Worm (Caenorhabditis elegans) whole organism, mixed stage, embryonic: ENCODE data around the gene gst-23.
A peak's percentile ranks its signal among the peaks of the same experiment; 100 is the strongest.

Experiments used
- M03D4.4 ChIP-seq: sonication (generic microtip); optimal IDR thresholded peaks from 2 replicates; lab custom pipeline; 2017; ENCODE audit warnings: mild to moderate bottlenecking, missing genetic modification characterization, missing compliant biosample characterization
- bed-3 ChIP-seq: fragments of 200-800 bp; sonication (Bioruptor generic); optimal IDR thresholded peaks from 3 replicates; lab custom pipeline; 2018; ENCODE audit warnings: mild to moderate bottlenecking, missing genetic modification characterization, moderate library complexity, missing compliant biosample characterization
- blmp-1 ChIP-seq: fragments of 150-350 bp; optimal IDR thresholded peaks from 2 replicates; lab custom pipeline; 2014; ENCODE audit warnings: missing biosample characterization, missing genetic modification characterization
- ceh-39 ChIP-seq: fragments of 150-350 bp; optimal IDR thresholded peaks from 2 replicates; lab custom pipeline; 2014; ENCODE audit warnings: missing biosample characterization, missing genetic modification characterization
- ceh-83 ChIP-seq: fragments of 200-800 bp; sonication (Bioruptor generic); optimal IDR thresholded peaks from 2 replicates; lab custom pipeline; 2018; ENCODE audit warnings: mild to moderate bottlenecking, missing genetic modification characterization, missing compliant biosample characterization
- ces-1 ChIP-seq: fragments of 150-350 bp; optimal IDR thresholded peaks from 2 replicates; lab custom pipeline; 2014; ENCODE audit warnings: missing biosample characterization, missing genetic modification reagents, missing genetic modification characterization
- cnd-1 ChIP-seq: fragments of 200-800 bp; sonication (Bioruptor generic); optimal IDR thresholded peaks from 2 replicates; lab custom pipeline; 2018; ENCODE audit warnings: mild to moderate bottlenecking, missing genetic modification characterization, missing compliant biosample characterization
- drap-1 ChIP-seq: fragments of 200-800 bp; sonication (Bioruptor generic); optimal IDR thresholded peaks from 3 replicates; lab custom pipeline; 2018; ENCODE audit warnings: mild to moderate bottlenecking, missing genetic modification characterization, missing compliant biosample characterization
- elt-1 ChIP-seq: sonication (generic microtip); optimal IDR thresholded peaks from 2 replicates; lab custom pipeline; 2017; ENCODE audit warnings: missing genetic modification characterization, mild to moderate bottlenecking, missing compliant biosample characterization, antibody characterized with exemption, moderate library complexity, borderline replicate concordance; ENCODE audit not compliant: insufficient read depth
- elt-3 ChIP-seq: fragments of 150-350 bp; optimal IDR thresholded peaks from 2 replicates; lab custom pipeline; 2014; ENCODE audit warnings: missing biosample characterization, missing genetic modification characterization
- ham-2 ChIP-seq: fragments of 200-800 bp; sonication (Bioruptor generic); optimal IDR thresholded peaks from 2 replicates; lab custom pipeline; 2018; ENCODE audit warnings: mild to moderate bottlenecking, missing genetic modification characterization, missing compliant biosample characterization
- hlh-1 ChIP-seq: fragments of 150-350 bp; optimal IDR thresholded peaks from 2 replicates; lab custom pipeline; 2014; ENCODE audit warnings: missing biosample characterization, missing genetic modification reagents, missing genetic modification characterization
- lin-13 ChIP-seq: fragments of 150-350 bp; optimal IDR thresholded peaks from 2 replicates; lab custom pipeline; 2014; ENCODE audit warnings: missing biosample characterization, missing genetic modification characterization
- lin-32 ChIP-seq: fragments of 200-800 bp; sonication (Bioruptor generic); optimal IDR thresholded peaks from 2 replicates; lab custom pipeline; 2018; ENCODE audit warnings: mild to moderate bottlenecking, missing genetic modification characterization, missing compliant biosample characterization
- mab-5 ChIP-seq: fragments of 150-350 bp; optimal IDR thresholded peaks from 2 replicates; lab custom pipeline; 2014; ENCODE audit warnings: missing biosample characterization, missing genetic modification characterization
- mep-1 ChIP-seq: fragments of 150-350 bp; optimal IDR thresholded peaks from 2 replicates; lab custom pipeline; 2017; ENCODE audit warnings: missing biosample characterization, missing genetic modification reagents, missing genetic modification characterization, inconsistent platforms
- nhr-12 ChIP-seq: fragments of 150-350 bp; optimal IDR thresholded peaks from 2 replicates; lab custom pipeline; 2014; ENCODE audit warnings: missing biosample characterization, missing genetic modification characterization
- nhr-2 ChIP-seq: fragments of 150-350 bp; optimal IDR thresholded peaks from 2 replicates; lab custom pipeline; 2014; ENCODE audit warnings: missing biosample characterization, missing genetic modification characterization
- nhr-237 ChIP-seq: fragments of 150-350 bp; optimal IDR thresholded peaks from 2 replicates; lab custom pipeline; 2014; ENCODE audit warnings: missing biosample characterization, missing genetic modification characterization
- nhr-28 ChIP-seq: fragments of 150-350 bp; optimal IDR thresholded peaks from 2 replicates; lab custom pipeline; 2014; ENCODE audit warnings: missing biosample characterization, missing genetic modification characterization
- nhr-76 ChIP-seq: sonication (generic microtip); optimal IDR thresholded peaks from 2 replicates; lab custom pipeline; 2017; ENCODE audit warnings: missing biosample characterization, missing genetic modification characterization
- sem-2 ChIP-seq: fragments of 200-800 bp; sonication (Bioruptor generic); optimal IDR thresholded peaks from 2 replicates; lab custom pipeline; 2018; ENCODE audit warnings: mild to moderate bottlenecking, missing genetic modification characterization, missing compliant biosample characterization
- snpc-4 ChIP-seq: fragments of 150-350 bp; optimal IDR thresholded peaks from 2 replicates; lab custom pipeline; 2014; ENCODE audit warnings: missing biosample characterization, missing genetic modification characterization
- sptf-1 ChIP-seq: sonication (generic microtip); optimal IDR thresholded peaks from 2 replicates; lab custom pipeline; 2017; ENCODE audit warnings: mild to moderate bottlenecking, missing genetic modification characterization, moderate library complexity, missing compliant biosample characterization
- tbx-8 ChIP-seq: fragments of 200-800 bp; sonication (Bioruptor generic); optimal IDR thresholded peaks from 2 replicates; lab custom pipeline; 2018; ENCODE audit warnings: mild to moderate bottlenecking, missing genetic modification characterization, moderate library complexity, missing compliant biosample characterization
- unc-120 ChIP-seq: sonication (generic microtip); optimal IDR thresholded peaks from 2 replicates; lab custom pipeline; 2017; ENCODE audit warnings: missing genetic modification characterization, missing compliant biosample characterization; ENCODE audit not compliant: poor library complexity, severe bottlenecking
- unc-62 ChIP-seq: fragments of 150-350 bp; optimal IDR thresholded peaks from 2 replicates; lab custom pipeline; 2014; ENCODE audit warnings: missing biosample characterization, missing genetic modification reagents, missing genetic modification characterization
- zip-8 ChIP-seq: fragments of 150-350 bp; optimal IDR thresholded peaks from 2 replicates; lab custom pipeline; 2014; ENCODE audit warnings: missing biosample characterization, missing genetic modification characterization

gst-23 gene

DNA sequence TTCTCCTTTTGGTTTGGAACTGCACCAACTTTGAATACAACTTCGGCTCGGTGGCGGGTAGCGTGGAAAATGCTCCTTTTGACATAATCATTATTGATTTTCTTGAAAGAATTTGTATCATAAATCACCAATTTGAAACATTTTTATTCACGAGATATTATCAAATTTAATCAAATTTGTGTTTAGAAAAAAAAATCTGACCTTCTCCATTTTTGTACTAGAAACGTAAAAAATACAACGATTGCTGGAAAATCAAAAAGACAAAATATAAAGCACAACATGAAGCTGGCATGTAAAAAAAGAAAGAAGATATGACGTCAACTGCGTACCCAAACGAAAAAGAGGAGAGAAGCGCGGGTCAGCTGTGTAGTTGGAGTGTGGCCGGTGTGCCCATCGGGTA lies 42.8 kb upstream of the gst-23 start, which contains the start of gene K08D9.4:
Gene K08D9.4 (minus strand): TSS at position 101 of the 400 bp plus-strand sequence.
- TF ChIP-seq ceh-39 (no peak), ham-2 (GFP tag; lab: Kevin White, UChicago) (no peak), unc-120 (tag; lab: Kevin White, UChicago) (no peak), M03D4.4 (tag; lab: Kevin White, UChicago) (no peak), drap-1 (no peak), elt-3 (tag; lab: Kevin White, UChicago) (no peak), lin-32 (GFP tag; lab: Kevin White, UChicago) (no peak)

DNA sequence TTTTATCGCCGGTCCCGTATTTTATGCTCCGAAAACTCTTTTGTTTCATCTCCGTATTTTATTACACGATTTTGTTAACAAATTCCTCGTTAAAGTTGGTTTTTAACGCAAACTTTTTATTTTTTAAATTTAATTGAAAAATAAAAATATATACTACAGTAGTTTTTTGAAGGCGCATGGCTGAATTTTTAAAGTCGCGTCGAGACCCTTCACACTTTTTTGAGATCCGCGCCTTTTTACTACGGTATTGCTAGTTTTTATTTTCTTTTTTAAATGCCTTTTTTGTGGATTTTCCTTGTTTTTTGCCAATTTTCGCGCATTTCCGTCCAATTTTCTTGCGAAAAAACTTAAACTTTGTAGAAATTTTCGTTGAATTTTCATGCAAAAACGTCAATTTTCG lies 38.7 kb upstream of the gst-23 start:
- TF ChIP-seq nhr-12 (tag; lab: Kevin White, UChicago), result no peak
- no peak for TF ChIP-seq lin-13
- TF ChIP-seq blmp-1 (tag; lab: Kevin White, UChicago), result no peak
- TF ChIP-seq sem-2 (GFP tag; lab: Kevin White, UChicago), result no peak
- TF ChIP-seq mep-1 (tag; lab: Kevin White, UChicago), result no peak
- TF ChIP-seq nhr-237, result no peak
- TF ChIP-seq nhr-2 (tag; lab: Kevin White, UChicago), result no peak
- no peak for TF ChIP-seq nhr-76 (tag; lab: Kevin White, UChicago)
- TF ChIP-seq nhr-28, result no peak
- no peak for TF ChIP-seq ham-2 (GFP tag; lab: Kevin White, UChicago)
- no peak for TF ChIP-seq drap-1
- no peak for TF ChIP-seq ceh-83
- TF ChIP-seq ceh-39, result no peak
- no peak for TF ChIP-seq cnd-1
- TF ChIP-seq snpc-4 (tag; lab: Kevin White, UChicago), result no peak
- TF ChIP-seq, all 35 proteins: peak for 0

DNA sequence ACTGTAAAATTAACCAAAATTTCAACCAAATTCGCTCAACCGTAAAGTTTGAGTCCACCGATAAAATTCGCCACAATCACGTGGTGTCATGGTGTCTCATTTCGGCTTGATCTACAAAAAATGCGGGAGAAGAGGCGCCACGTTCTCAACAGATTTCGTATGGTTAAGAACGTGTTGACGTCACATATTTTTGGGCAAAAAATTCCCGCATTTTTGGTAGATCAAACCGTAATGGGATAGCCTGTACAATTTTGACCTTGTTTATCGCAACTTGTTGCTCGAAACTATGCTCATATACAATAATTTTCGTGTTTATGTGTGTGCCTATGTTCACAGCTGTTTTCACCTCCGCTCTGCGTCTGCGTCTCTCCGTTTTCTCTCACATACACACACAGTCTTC lies 34.1 kb upstream of the gst-23 start:
- TF ChIP-seq bed-3 (no peak), hlh-1 (tag; lab: Kevin White, UChicago) (peak; percentile 51), ceh-83 (no peak), nhr-28 (no peak), ceh-39 (no peak), tbx-8 (no peak)

DNA sequence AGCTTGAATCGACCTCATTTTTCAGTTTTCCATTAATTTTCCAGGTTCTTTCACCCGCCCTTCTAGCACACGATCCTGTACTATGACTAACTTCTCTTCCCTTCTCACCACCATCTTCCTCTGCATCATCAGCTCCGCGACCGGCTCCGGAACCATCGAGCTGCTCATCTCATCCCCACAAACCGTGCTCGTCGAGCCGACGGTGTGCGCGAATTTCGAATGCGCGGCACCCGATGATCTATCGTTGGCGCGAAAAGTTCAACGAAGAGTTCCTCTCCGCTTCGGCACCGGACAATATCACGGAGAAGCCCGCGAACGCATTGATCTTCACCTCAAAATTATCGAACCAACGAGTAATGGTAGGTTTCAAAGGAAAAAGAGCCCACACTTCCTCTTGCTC lies 32.9 kb upstream of the gst-23 start, which contains the start of gene apx-1:
Gene apx-1 (plus strand): TSS at position 50 of the 400 bp plus-strand sequence.
- no peak for TF ChIP-seq drap-1
- no peak for TF ChIP-seq elt-1 (tag; lab: Kevin White, UChicago)
- no peak for TF ChIP-seq zip-8 (tag; lab: Kevin White, UChicago)
- TF ChIP-seq sem-2 (GFP tag; lab: Kevin White, UChicago), result no peak
- TF ChIP-seq unc-62 (GFP tag; lab: Kevin White, UChicago), result no peak
- no peak for TF ChIP-seq lin-32 (GFP tag; lab: Kevin White, UChicago)
- no peak for TF ChIP-seq ces-1 (GFP tag; lab: Kevin White, UChicago)
- no peak for TF ChIP-seq mab-5 (tag; lab: Kevin White, UChicago)
- no peak for TF ChIP-seq cnd-1
- no peak for TF ChIP-seq ham-2 (GFP tag; lab: Kevin White, UChicago)
- TF ChIP-seq snpc-4 (tag; lab: Kevin White, UChicago), result no peak
- TF ChIP-seq blmp-1 (tag; lab: Kevin White, UChicago), result no peak
- TF ChIP-seq, all 35 proteins: peak for 0

DNA sequence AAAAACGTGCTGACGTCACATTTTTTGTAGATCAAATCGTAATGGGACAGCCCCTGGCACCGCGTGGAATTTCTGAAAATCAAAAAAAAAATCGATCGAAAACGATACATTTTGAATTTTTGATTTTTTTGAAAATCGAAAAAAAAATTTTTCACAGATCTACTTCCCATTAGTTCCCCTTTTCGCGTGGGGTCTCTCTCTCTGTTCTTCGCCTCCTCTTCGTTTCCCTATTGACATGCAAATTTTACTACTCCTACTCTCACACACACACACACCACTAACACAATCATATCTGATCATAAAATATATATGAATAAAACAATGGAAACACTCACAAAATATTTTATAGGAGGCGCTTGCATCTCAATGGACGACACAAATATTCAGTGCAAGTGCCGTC lies 24.5 kb upstream of the gst-23 start:
- TF ChIP-seq cnd-1 (no peak), elt-1 (tag; lab: Kevin White, UChicago) (no peak), nhr-28 (no peak), blmp-1 (tag; lab: Kevin White, UChicago) (no peak)

DNA sequence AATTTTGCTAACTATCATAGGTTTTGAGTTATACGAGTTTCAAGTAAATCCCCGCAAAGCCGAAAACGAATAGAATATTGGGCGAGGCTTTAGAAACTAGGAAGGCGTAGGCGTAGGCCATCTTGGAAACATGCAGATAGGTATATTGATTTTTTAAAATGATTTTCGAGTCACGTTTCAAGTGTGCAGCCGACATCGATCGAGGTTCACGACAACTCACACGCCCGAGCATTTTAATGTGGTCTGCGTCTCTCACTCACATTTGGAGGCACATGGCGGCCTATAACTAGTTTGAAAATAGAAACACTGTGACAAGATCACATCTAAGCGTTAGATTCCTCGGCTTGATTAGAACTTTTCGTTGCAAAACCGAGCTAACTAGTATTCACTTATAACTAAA lies 15.7 kb upstream of the gst-23 start, which contains the start of gene K08D9.2:
Gene K08D9.2 (plus strand): TSS at position 301 of the 400 bp plus-strand sequence.
- TF ChIP-seq mab-5 (tag; lab: Kevin White, UChicago) (no peak), sptf-1 (tag; lab: Kevin White, UChicago) (no peak), ceh-83 (no peak), tbx-8 (no peak), nhr-12 (tag; lab: Kevin White, UChicago) (no peak), M03D4.4 (tag; lab: Kevin White, UChicago) (no peak), snpc-4 (tag; lab: Kevin White, UChicago) (no peak), ces-1 (GFP tag; lab: Kevin White, UChicago) (no peak), lin-13 (no peak)
